Fruit fly (Drosophila melanogaster) whole organism, embryonic: Measurements from ENCODE around the gene CG12057.
A peak's percentile ranks its signal among the peaks of the same experiment; 100 is the strongest.

Source experiments
- Abd-B ChIP-seq: fragments of 200-800 bp; sonication (Bioruptor generic); optimal IDR thresholded peaks from 2 replicates; lab custom pipeline; 2018; ENCODE audit warnings: missing biosample characterization, mild to moderate bottlenecking, missing genetic modification characterization, moderate library complexity
- Bgb ChIP-seq: fragments of 200-800 bp; sonication (Bioruptor generic); IDR thresholded peaks from 2 replicates; pipeline ENCODE4 v1.3.6; 2022; ENCODE audit warnings: missing biosample characterization, missing genetic modification characterization; ENCODE audit not compliant: partially characterized antibody
- Blimp-1 ChIP-seq: fragments of 200-800 bp; sonication (Bioruptor generic); optimal IDR thresholded peaks from 3 replicates; lab custom pipeline; 2018; ENCODE audit warnings: missing biosample characterization, missing genetic modification characterization, mild to moderate bottlenecking, moderate library complexity, missing genetic modification reagents
- CG11456 ChIP-seq: fragments of 200-800 bp; sonication (Bioruptor generic); IDR thresholded peaks from 3 replicates; pipeline ENCODE4 v1.3.6; 2022; ENCODE audit warnings: missing biosample characterization, missing genetic modification characterization
- CG14710 ChIP-seq: fragments of 200-800 bp; sonication (Bioruptor generic); optimal IDR thresholded peaks from 3 replicates; lab custom pipeline; 2019; ENCODE audit warnings: missing biosample characterization, mild to moderate bottlenecking, missing genetic modification characterization, moderate library complexity
- CG15514 ChIP-seq: fragments of 200-800 bp; sonication (Bioruptor generic); optimal IDR thresholded peaks from 3 replicates; lab custom pipeline; 2017; ENCODE audit warnings: missing biosample characterization, missing genetic modification characterization, mild to moderate bottlenecking, moderate library complexity, missing genetic modification reagents
- CG16813 ChIP-seq: fragments of 200-800 bp; sonication (Bioruptor generic); IDR thresholded peaks from 3 replicates; pipeline ENCODE4 v1.3.6; 2022; ENCODE audit warnings: missing biosample characterization, missing genetic modification characterization; ENCODE audit not compliant: partially characterized antibody
- CG18011 ChIP-seq: fragments of 200-800 bp; sonication (Bioruptor generic); optimal IDR thresholded peaks from 2 replicates; lab custom pipeline; 2017; ENCODE audit warnings: missing biosample characterization, missing genetic modification characterization, mild to moderate bottlenecking, moderate library complexity, missing genotype
- CG32532 ChIP-seq: fragments of 200-800 bp; sonication (Bioruptor generic); IDR thresholded peaks from 2 replicates; pipeline ENCODE4 v1.3.6; 2022; ENCODE audit warnings: missing biosample characterization, missing genetic modification characterization
- CG3726 ChIP-seq: fragments of 200-800 bp; sonication (Bioruptor generic); IDR thresholded peaks from 3 replicates; pipeline ENCODE4, ENCODE4 v1.3.6; 2022; ENCODE audit warnings: missing biosample characterization, missing genetic modification characterization
- CG42726 ChIP-seq: fragments of 200-800 bp; sonication (Bioruptor generic); IDR thresholded peaks from 2 replicates; pipeline ENCODE4 v1.3.6; 2022; ENCODE audit warnings: missing biosample characterization, missing genetic modification characterization; ENCODE audit not compliant: partially characterized antibody
- CG4360 ChIP-seq: fragments of 200-800 bp; sonication (Bioruptor generic); IDR thresholded peaks from 2 replicates; pipeline ENCODE4 v1.3.6; 2022; ENCODE audit warnings: missing biosample characterization, missing genetic modification characterization
- CG4617 ChIP-seq: fragments of 200-800 bp; sonication (Bioruptor generic); optimal IDR thresholded peaks from 3 replicates; lab custom pipeline; 2016; ENCODE audit warnings: missing biosample characterization, missing genetic modification characterization, borderline replicate concordance
- CG4820 ChIP-seq: fragments of 200-800 bp; sonication (Bioruptor generic); optimal IDR thresholded peaks from 3 replicates; lab custom pipeline; 2016; ENCODE audit warnings: missing biosample characterization, missing genetic modification characterization
- CG6683 ChIP-seq: fragments of 200-800 bp; sonication (Bioruptor generic); optimal IDR thresholded peaks from 2 replicates; lab custom pipeline; 2017; ENCODE audit warnings: missing biosample characterization, mild to moderate bottlenecking, missing genetic modification characterization, missing genetic modification reagents
- CG8765 ChIP-seq: fragments of 200-800 bp; sonication (Bioruptor generic); IDR thresholded peaks from 2 replicates; pipeline ENCODE4 v1.3.6; 2022; ENCODE audit warnings: missing biosample characterization, missing genetic modification characterization
- CG9797 ChIP-seq: fragments of 200-800 bp; sonication (Bioruptor generic); optimal IDR thresholded peaks from 3 replicates; lab custom pipeline; 2018; ENCODE audit warnings: missing biosample characterization, mild to moderate bottlenecking, missing genetic modification characterization
- Dp ChIP-seq: fragments of 200-800 bp; sonication (Bioruptor generic); optimal IDR thresholded peaks from 2 replicates; lab custom pipeline; 2018; ENCODE audit warnings: missing biosample characterization, mild to moderate bottlenecking, missing genetic modification characterization, moderate library complexity
- HLH4C ChIP-seq: fragments of 200-800 bp; sonication (Bioruptor generic); IDR thresholded peaks from 3 replicates; pipeline ENCODE4 v1.3.6; 2022; ENCODE audit warnings: missing biosample characterization, missing genetic modification characterization; ENCODE audit not compliant: partially characterized antibody
- Hand ChIP-seq: fragments of 200-800 bp; sonication (Bioruptor generic); optimal IDR thresholded peaks from 2 replicates; lab custom pipeline; 2017; ENCODE audit warnings: mild to moderate bottlenecking, missing biosample characterization, missing genetic modification reagents, missing genetic modification characterization
- Myb ChIP-seq: fragments of 200-800 bp; sonication (Bioruptor generic); optimal IDR thresholded peaks from 2 replicates; lab custom pipeline; 2016; ENCODE audit warnings: missing biosample characterization, missing genetic modification characterization
- Pdp1 ChIP-seq, 2 experiments: fragments of 200-800 bp; sonication (Bioruptor generic); optimal IDR thresholded peaks; 3 replicates each; lab custom pipeline; 2016; ENCODE audit warnings: missing biosample characterization in 2 of 2, missing genetic modification characterization in 2 of 2, mild to moderate bottlenecking in 1 of 2, moderate library complexity in 1 of 2
- Poxn ChIP-seq: fragments of 200-800 bp; sonication (Bioruptor generic); IDR thresholded peaks from 2 replicates; pipeline ENCODE4 v1.3.6; 2022; ENCODE audit warnings: missing biosample characterization, missing genetic modification characterization
- Scr ChIP-seq: fragments of 200-800 bp; sonication (Bioruptor generic); IDR thresholded peaks from 2 replicates; pipeline ENCODE4 v1.3.6; 2022; ENCODE audit warnings: missing biosample characterization, missing genetic modification characterization; ENCODE audit not compliant: partially characterized antibody
- Sry-β ChIP-seq: fragments of 200-800 bp; sonication (Bioruptor generic); optimal IDR thresholded peaks from 2 replicates; lab custom pipeline; 2018; ENCODE audit warnings: missing biosample characterization, mild to moderate bottlenecking, missing genetic modification characterization, moderate library complexity
- Tbp ChIP-seq: fragments of >200 bp; optimal IDR thresholded peaks from 2 replicates; lab custom pipeline; 2018; ENCODE audit warnings: missing biosample characterization, missing genetic modification characterization
- aop ChIP-seq: fragments of 200-800 bp; sonication (Bioruptor generic); IDR thresholded peaks from 2 replicates; pipeline ENCODE4 v1.3.6; 2022; ENCODE audit warnings: missing biosample characterization, missing genetic modification characterization
- ap ChIP-seq: fragments of 200-800 bp; sonication (Bioruptor generic); IDR thresholded peaks from 2 replicates; pipeline ENCODE4 v1.3.6; 2022; ENCODE audit warnings: missing biosample characterization, missing genetic modification characterization
- ato ChIP-seq: fragments of 200-800 bp; sonication (Bioruptor generic); IDR thresholded peaks from 2 replicates; pipeline ENCODE4 v1.3.6; 2022; ENCODE audit warnings: missing biosample characterization, missing genetic modification characterization; ENCODE audit not compliant: partially characterized antibody
- chinmo ChIP-seq: fragments of 200-800 bp; sonication (Bioruptor generic); IDR thresholded peaks from 4 replicates; pipeline ENCODE4 v1.3.6; 2022; ENCODE audit warnings: missing biosample characterization, missing genetic modification characterization; ENCODE audit not compliant: partially characterized antibody
- crc ChIP-seq: fragments of 200-800 bp; sonication (Bioruptor generic); optimal IDR thresholded peaks from 2 replicates; lab custom pipeline; 2016; ENCODE audit warnings: missing biosample characterization, missing genetic modification characterization
- crol ChIP-seq: fragments of 200-800 bp; sonication (Bioruptor generic); IDR thresholded peaks from 2 replicates; pipeline ENCODE4 v1.3.6; 2022; ENCODE audit warnings: missing biosample characterization, missing genetic modification characterization
- dm ChIP-seq: fragments of 200-800 bp; sonication (Bioruptor generic); optimal IDR thresholded peaks from 3 replicates; lab custom pipeline; 2016; ENCODE audit warnings: missing biosample characterization, missing genetic modification characterization
- gfzf ChIP-seq: fragments of 200-800 bp; sonication (Bioruptor generic); optimal IDR thresholded peaks from 2 replicates; lab custom pipeline; 2016; ENCODE audit warnings: missing biosample characterization, mild to moderate bottlenecking, missing genetic modification characterization, moderate library complexity
- hb ChIP-seq: fragments of 200-800 bp; sonication (Bioruptor generic); IDR thresholded peaks from 3 replicates; pipeline ENCODE4 v1.3.6; 2022; ENCODE audit warnings: missing biosample characterization, missing genetic modification characterization; ENCODE audit not compliant: partially characterized antibody
- insv ChIP-seq, 2 experiments: fragments of 200-800 bp; sonication (Bioruptor generic); optimal IDR thresholded peaks; 3 replicates each; lab custom pipeline; 2016 to 2018; ENCODE audit warnings: missing biosample characterization in 2 of 2, missing genetic modification characterization in 2 of 2
- jing ChIP-seq: fragments of 200-800 bp; sonication (Bioruptor generic); optimal IDR thresholded peaks from 2 replicates; lab custom pipeline; 2018; ENCODE audit warnings: missing biosample characterization, mild to moderate bottlenecking, missing genetic modification characterization
- maf-S ChIP-seq: fragments of 200-800 bp; sonication (Bioruptor generic); optimal IDR thresholded peaks from 2 replicates; lab custom pipeline; 2016; ENCODE audit warnings: missing biosample characterization, missing genetic modification characterization
- mld ChIP-seq: fragments of 200-800 bp; sonication (Bioruptor generic); IDR thresholded peaks from 3 replicates; pipeline ENCODE4 v1.3.6; 2022; ENCODE audit warnings: missing biosample characterization, missing genetic modification characterization; ENCODE audit not compliant: partially characterized antibody
- nerfin-2 ChIP-seq: fragments of 200-800 bp; sonication (Bioruptor generic); IDR thresholded peaks from 2 replicates; pipeline ENCODE4 v1.3.6; 2022; ENCODE audit warnings: missing biosample characterization, missing genetic modification characterization; ENCODE audit not compliant: partially characterized antibody
- pzg ChIP-seq: fragments of 200-800 bp; sonication (Bioruptor generic); optimal IDR thresholded peaks from 3 replicates; lab custom pipeline; 2018; ENCODE audit warnings: missing biosample characterization, mild to moderate bottlenecking, missing genetic modification characterization, moderate library complexity
- ttk ChIP-seq: fragments of 200-800 bp; sonication (Bioruptor generic); IDR thresholded peaks from 2 replicates; pipeline ENCODE4 v2.1.2; 2022; ENCODE audit warnings: missing biosample characterization, missing genetic modification characterization
- zen2 ChIP-seq: fragments of 200-800 bp; sonication (Bioruptor generic); IDR thresholded peaks from 3 replicates; pipeline ENCODE4 v1.3.6; 2022; ENCODE audit warnings: missing biosample characterization, missing genetic modification characterization; ENCODE audit not compliant: partially characterized antibody
- zfh2 ChIP-seq: fragments of 200-800 bp; sonication (Bioruptor generic); optimal IDR thresholded peaks from 2 replicates; lab custom pipeline; 2016; ENCODE audit warnings: missing biosample characterization, missing genetic modification characterization

CG12057 gene

dm6 chrX:9224423-9224822, 33.0 kb downstream of the CG12057 start:
- TF ChIP-seq CG4820 (GFP tag; lab: Kevin White, UChicago) = no peak
- TF ChIP-seq Pdp1 (GFP tag; optimal IDR thresholded peaks at IDR 0.05; lab: Kevin White, UChicago) = peak in 1 of 2 experiments; percentile 41
- no peak for TF ChIP-seq ttk (GFP tag; lab: Robert Waterston, UW)
- no peak for TF ChIP-seq CG32532 (GFP tag; lab: Robert Waterston, UW)
- peak; percentile 17; the same call in 1 of the 2 replicates for TF ChIP-seq crol (GFP tag; lab: Robert Waterston, UW)
- no peak for TF ChIP-seq aop
- TF ChIP-seq Blimp-1 (GFP tag; lab: Kevin White, UChicago) = peak; percentile 90
- TF ChIP-seq, all 482 proteins: peak for 3

dm6 chrX:9225137-9225536, 33.7 kb downstream of the CG12057 start, which contains the start of gene CG15370:
CG15370 (plus strand) TSS chrX:9225437.
- no peak for TF ChIP-seq CG8765 (GFP tag; lab: Robert Waterston, UW)
- no peak for TF ChIP-seq insv (GFP tag; optimal IDR thresholded peaks at IDR 0.05; lab: Kevin White, UChicago)
- no peak for TF ChIP-seq crc (GFP tag; lab: Kevin White, UChicago)
- no peak for TF ChIP-seq CG9797
- no peak for TF ChIP-seq CG4360 (GFP tag; lab: Robert Waterston, UW)
- no peak for TF ChIP-seq CG3726 (GFP tag; lab: Robert Waterston, UW)
- TF ChIP-seq CG11456 (GFP tag; lab: Robert Waterston, UW) = no peak
- no peak for TF ChIP-seq maf-S (GFP tag; lab: Kevin White, UChicago)
- no peak for TF ChIP-seq ap (GFP tag; lab: Robert Waterston, UW)
- TF ChIP-seq Hand (GFP tag; lab: Kevin White, UChicago) = no peak

- TF ChIP-seq CG18011 (GFP tag; lab: Kevin White, UChicago) = no peak
- TF ChIP-seq CG14710 (tag; lab: Kevin White, UChicago) = no peak
- no peak for TF ChIP-seq Poxn (GFP tag; lab: Robert Waterston, UW)
- TF ChIP-seq CG6683 (GFP tag; lab: Kevin White, UChicago) = no peak
- no peak for TF ChIP-seq CG3726 (GFP tag; lab: Robert Waterston, UW)
- no peak for TF ChIP-seq zfh2 (GFP tag; lab: Kevin White, UChicago)
- no peak for TF ChIP-seq nerfin-2 (GFP tag; lab: Robert Waterston, UW)
- no peak for TF ChIP-seq Tbp (GFP tag; lab: Kevin White, UChicago)
Observed at dm6 chrX:9226837-9227236, 35.4 kb downstream of the CG12057 start, which contains the start of gene Gr8a. Gr8a (plus strand) TSS chrX:9227137.

dm6 chrX:9232199-9232598, 40.7 kb downstream of the CG12057 start, which contains the start of gene CG12121:
CG12121 (minus strand) TSS chrX:9232378.
- TF ChIP-seq Scr = peak; percentile 65
- TF ChIP-seq CG16813 = peak; percentile 59
- peak; percentile 71 for TF ChIP-seq CG15514
- peak; percentile 79 for TF ChIP-seq HLH4C (GFP tag; lab: Robert Waterston, UW)
- peak; percentile 57; the same call in 1 of the 3 replicates for TF ChIP-seq mld (GFP tag; lab: Robert Waterston, UW)
- peak; percentile 75; the same call in 2 of the 3 replicates for TF ChIP-seq hb (GFP tag; lab: Robert Waterston, UW)
- peak; percentile 84 for TF ChIP-seq pzg
- peak; percentile 73 for TF ChIP-seq ato (GFP tag; lab: Robert Waterston, UW)
- TF ChIP-seq Myb (GFP tag; lab: Kevin White, UChicago) = peak; percentile 94
- TF ChIP-seq dm = peak; percentile 11
- TF ChIP-seq jing (GFP tag; lab: Kevin White, UChicago) = no peak
- TF ChIP-seq Sry-β = peak; percentile 52
- TF ChIP-seq Dp (GFP tag; lab: Kevin White, UChicago) = peak; percentile 81
- peak; percentile 18 for TF ChIP-seq Abd-B
- peak; percentile 70 for TF ChIP-seq zen2 (GFP tag; lab: Robert Waterston, UW)
- 0 out of 2 replicates have a peak, but pooled peaks have one; percentile 8 for TF ChIP-seq CG42726 (GFP tag; lab: Robert Waterston, UW)
- TF ChIP-seq chinmo (GFP tag; lab: Robert Waterston, UW) = peak; percentile 75; the same call in 1 of the 4 replicates
- TF ChIP-seq Bgb (GFP tag; lab: Robert Waterston, UW) = peak; percentile 80
- peak; percentile 34 for TF ChIP-seq CG4617 (GFP tag; lab: Kevin White, UChicago)
- peak; percentile 57 for TF ChIP-seq gfzf (GFP tag; lab: Kevin White, UChicago)
